Fruit fly (Drosophila melanogaster) whole organism, larva: ENCODE measurements around the gene Mks1.

Source experiments
- noc ChIP-seq: fragments of 200-800 bp; sonication (Bioruptor generic); optimal IDR thresholded peaks from 3 replicates; lab custom pipeline; 2019; ENCODE audit warnings: missing biosample characterization, mild to moderate bottlenecking, missing genetic modification characterization, moderate library complexity

The Mks1 gene

DNA sequence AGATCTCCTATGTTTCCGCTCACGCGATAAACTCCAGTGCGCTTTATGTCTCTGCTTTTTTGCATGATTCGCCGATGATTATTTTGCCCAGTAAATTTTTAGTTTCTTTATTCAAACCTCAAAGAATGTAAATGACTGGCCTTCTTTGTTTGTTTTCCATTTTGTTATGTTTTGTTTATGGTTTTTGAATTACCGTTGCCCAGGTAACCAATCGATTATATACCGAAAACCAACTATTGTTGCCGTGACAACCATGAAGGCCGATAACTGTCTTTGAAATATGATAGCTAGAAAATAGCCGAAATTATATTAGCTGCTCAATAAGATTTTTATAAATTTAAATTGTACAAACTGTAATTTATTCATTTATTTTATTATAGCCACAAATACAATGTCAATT lies at the start of gene Mks1:
Gene Mks1, minus strand, starts transcription at position 101 of the 400 bp plus-strand sequence.
- TF ChIP-seq noc (tag; lab: Kevin White, UChicago) = no peak

DNA sequence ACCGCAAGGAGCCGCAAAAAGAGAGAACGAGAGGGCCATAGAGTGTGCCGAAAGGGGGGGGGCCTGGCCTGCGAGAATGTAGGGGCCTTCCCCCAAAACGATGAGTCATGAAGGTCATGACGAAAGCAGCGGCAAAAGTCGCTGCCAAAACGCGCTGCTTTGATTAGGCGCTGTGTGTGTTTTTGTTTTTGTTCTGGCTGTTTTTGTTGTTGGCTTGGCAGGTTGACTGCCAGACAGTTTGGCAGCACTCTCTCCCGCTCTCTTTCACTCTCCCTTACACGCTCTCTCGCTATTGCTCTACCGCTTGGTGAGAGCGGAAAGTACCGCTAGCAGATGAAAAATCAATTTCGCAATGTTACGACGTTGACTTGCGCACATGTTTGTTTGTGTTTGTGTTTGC lies 49.7 kb upstream of the Mks1 start:
- no peak for TF ChIP-seq noc (tag; lab: Kevin White, UChicago)

DNA sequence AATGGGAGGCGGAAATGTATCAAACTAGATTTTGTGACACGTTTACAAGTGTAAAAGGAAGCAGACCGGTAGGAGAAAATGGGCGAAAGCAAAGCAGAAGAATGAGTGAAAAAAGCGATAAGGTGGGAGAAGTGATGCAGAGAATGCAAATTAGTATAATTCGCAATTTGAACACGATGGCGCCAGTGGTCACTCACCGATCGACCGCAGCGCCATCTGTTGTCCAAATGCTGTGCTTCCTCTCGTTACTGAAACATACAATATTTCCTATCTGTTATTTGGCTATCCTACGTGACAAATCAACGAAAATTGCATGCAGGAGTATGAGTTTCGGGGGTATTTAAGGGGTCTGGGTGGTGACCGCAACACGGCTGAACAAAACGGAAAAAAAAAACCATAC lies 44.4 kb upstream of the Mks1 start:
- no peak for TF ChIP-seq noc (tag; lab: Kevin White, UChicago)

dm6 chrX:12539215-12539614 lies 42.8 kb upstream of the Mks1 start:
- no peak for TF ChIP-seq noc (tag; lab: Kevin White, UChicago)

DNA sequence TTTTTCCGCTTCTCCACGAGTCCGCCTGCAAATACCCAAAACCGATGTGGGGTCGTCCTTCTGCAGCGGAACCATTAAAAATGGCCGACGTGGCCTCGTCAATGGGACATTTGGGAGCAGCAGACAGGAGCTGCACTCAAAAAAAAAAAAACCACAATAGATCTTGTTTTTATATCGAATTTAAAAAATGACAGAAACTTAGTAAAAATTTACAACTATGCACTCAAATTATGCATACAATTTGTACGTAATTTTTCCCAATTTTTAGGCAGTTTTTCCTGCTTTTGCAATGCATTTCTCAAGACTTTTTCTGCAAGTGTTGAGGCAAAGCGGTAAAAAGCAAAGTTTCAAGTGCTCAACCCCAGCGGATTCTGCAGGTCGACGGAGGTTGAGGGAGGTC lies 37.2 kb upstream of the Mks1 start:
- TF ChIP-seq noc (tag; lab: Kevin White, UChicago) = no peak

DNA sequence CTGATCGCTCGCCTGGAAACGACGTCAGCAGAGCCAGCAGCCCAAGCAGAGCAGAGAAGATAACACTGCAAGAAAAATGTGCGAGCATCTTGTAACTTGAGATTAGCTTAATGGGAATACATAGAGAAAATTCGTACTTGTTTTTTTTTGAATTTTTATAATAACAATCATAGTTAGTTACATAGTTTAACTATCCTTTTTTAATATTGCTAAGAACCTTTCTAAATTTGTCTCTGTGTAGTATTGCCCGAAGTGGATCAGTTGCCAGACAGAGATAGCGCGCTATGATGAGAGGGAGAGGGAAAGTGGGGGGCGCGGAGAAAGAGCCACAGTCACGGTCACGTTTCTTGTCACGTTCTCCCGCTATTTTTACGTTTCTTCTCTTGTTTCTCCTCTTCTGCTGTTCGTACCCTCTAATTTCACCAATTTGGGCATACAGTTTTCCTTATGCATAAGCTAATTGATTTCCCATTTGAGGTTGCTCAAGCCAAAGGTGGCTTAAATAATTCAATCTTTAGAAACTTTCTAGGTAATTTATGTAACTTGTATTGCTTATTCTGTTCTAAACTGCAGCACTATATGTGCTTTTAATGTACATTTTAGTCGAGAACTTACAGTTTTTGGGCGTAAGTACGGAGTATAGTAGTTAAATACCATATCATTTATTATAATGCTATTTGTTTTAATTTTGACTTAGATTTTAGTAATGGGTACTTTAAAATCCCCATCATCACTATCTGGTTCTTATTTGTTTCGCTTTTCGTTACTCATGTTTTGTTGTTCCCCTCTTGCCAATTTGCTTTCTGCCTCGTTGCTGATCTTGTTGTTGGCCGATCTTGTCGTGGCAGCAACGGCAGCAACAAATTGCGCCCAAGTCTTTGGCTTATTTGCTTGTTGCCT lies 14.6 kb upstream of the Mks1 start:
- TF ChIP-seq noc (tag; lab: Kevin White, UChicago) = peak; percentile 84

DNA sequence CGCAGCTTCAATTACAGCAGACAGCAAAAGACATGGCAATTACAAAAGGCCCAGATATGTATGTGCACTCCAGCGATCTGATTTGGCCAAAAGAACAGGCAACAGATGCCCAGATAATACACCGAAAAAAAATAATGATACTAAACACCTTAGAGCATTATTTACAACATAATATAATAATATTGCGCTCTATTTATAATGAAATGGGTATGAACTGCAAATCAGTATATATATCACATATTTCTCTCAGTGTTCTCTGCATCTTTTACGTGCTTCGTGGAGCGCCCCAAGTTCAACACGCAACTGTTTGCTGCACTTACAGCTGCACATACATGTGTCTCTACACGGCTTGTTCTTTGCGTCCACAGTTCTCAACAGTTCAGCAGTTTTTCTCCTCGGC lies 11.2 kb upstream of the Mks1 start:
- TF ChIP-seq noc (tag; lab: Kevin White, UChicago) = no peak

DNA sequence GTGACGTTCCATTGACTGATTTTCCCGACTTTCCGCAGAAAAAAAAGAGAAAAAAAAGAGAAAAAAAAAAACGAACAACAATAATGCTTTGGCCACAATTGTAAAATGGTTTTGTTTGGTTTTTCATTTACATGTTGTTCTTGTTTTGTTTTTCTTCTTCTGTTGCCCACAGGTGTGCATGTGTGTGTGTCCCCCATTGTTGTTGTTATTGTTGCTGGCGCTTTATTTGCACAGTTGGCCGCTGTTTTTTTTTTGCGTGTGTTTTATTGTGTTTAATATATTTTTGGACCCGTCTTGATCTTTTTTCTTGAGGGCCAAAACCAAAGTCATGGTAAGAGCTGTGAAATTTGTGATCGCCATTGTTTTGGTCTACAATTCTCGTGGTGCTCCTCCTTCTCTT lies 1.7 kb upstream of the Mks1 start:
- no peak for TF ChIP-seq noc (tag; lab: Kevin White, UChicago)

DNA sequence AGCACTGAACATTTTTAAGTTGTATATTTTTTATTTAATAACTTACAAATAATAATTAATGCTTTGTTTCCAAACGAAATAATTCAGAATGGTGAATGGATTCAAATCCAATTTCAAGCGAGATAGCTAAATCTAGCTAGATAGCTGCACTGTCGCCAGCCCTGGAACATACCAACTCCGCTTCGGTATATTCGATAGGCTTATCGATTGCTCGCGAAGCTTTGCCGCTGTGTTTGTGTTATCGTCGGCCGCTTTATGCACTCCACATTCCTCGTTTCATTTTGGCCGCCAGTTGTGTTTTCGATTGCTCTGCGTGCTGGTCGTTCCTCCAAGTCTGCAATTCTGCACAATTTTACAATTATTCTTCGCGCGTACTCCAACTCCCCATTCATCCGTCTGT lies 533 bp upstream of the Mks1 start, which contains the start of gene mdu:
Gene mdu, plus strand, starts transcription at position 259 of the 400 bp plus-strand sequence.
- no peak for TF ChIP-seq noc (tag; lab: Kevin White, UChicago)

dm6 chrX:12489991-12490390 lies 6.4 kb downstream of the Mks1 start, which contains the start of gene Lsp1alpha:
TSS of gene Lsp1alpha (plus strand) at chrX:12490291.
- TF ChIP-seq noc (tag; lab: Kevin White, UChicago) = no peak

DNA sequence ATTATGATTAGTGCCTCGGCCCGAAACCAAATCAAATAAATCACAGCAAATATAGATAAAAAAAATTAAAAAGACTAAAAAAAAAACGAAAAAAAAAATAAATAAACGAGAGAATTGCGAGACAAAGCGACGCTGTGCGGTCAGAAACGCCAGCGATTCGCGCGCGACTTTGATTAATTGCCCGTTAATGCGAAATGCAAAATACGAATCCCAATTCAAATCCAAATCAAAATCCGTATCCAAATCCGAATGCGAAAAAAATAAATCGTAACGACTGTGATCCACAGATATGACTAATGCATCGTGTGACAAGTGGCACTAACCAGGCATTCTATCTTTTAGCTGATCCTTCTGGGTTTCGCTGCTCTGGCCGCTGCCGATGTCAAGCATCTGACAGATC lies 8.9 kb downstream of the Mks1 start:
- no peak for TF ChIP-seq noc (tag; lab: Kevin White, UChicago)

dm6 chrX:12486294-12487020 lies 9.9 kb downstream of the Mks1 start, which contains the start of gene Cpr11A:
TSS of gene Cpr11A (plus strand) at chrX:12486970.
- TF ChIP-seq noc (tag; lab: Kevin White, UChicago) = no peak

dm6 chrX:12480282-12480681 lies 16.1 kb downstream of the Mks1 start:
- TF ChIP-seq noc (tag; lab: Kevin White, UChicago) = peak; percentile 58

DNA sequence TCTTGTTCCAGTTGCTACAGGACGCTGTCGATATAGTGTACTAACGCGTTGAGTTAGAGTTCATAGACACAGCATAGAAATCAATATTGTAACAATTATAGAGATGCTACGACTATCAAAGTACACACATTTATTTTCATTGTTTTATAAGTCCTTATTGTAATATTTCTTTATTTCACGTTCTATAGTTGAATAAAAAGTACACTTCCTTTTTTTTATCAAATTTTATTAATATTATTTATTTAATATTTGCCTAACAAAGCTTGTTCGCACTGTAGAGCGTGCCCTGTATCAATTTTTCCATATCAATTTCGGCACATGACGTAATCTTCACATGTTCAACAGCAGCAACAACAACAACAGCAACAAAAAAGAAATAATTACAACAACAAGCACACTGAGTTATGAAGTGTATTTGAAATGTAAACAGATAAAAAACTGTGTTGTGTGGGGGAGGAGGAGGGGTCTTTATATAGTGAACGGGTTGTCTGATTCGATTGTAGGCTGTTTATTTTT lies 22.4 kb downstream of the Mks1 start:
- TF ChIP-seq noc (tag; lab: Kevin White, UChicago) = peak; percentile 89

dm6 chrX:12472244-12472736 lies 24.1 kb downstream of the Mks1 start:
- peak; percentile 99 for TF ChIP-seq noc (tag; lab: Kevin White, UChicago)

DNA sequence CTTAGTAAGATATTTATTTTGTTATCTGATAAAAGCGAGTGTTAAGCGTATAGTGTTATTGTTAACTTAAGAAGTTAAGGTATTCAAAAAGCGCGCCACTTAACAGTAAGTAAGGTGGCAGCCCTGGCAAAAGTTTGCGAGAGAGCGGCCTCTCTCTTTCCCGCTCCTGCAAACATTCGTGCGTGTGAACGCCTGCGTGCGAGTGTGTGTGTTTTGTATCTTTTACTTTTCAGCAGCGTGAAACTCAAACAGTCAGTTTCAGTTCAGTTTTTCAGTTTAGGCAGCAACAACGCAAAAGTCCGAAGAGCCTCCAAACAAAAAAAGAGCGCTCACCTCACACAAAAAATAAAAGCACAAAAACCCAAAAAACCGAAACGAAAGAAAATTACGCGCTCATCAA lies 25.0 kb downstream of the Mks1 start:
- TF ChIP-seq noc (tag; lab: Kevin White, UChicago) = no peak
